Worm (Caenorhabditis elegans): ENCODE measurements around the gene Y70C5A.3.
"Not testable (repeated sequence)": the region's sequence is repeated elsewhere in the genome, so short reads cannot be mapped to it uniquely, and the experiment has no call there.

Y70C5A.3 gene

ce11 chrV:16620874-16621273 is at the start of gene Y70C5A.3:
Y70C5A.3 (minus strand) TSS chrV:16620923.
- TF ChIP-seq ztf-29 (GFP tag; IDR thresholded peaks at IDR 0.05) (no peak), flt-1 (GFP tag; IDR thresholded peaks at IDR 0.05) (no peak), med-1 (GFP tag; optimal IDR thresholded peaks at IDR 0.05; ENCODE audit: insufficient read depth) (no peak), cog-1 (tag; optimal IDR thresholded peaks at IDR 0.05) (no peak), klf-2 (GFP tag; conservative IDR thresholded peaks at IDR 0.05) (no peak), ztf-23 (GFP tag; IDR thresholded peaks at IDR 0.05) (no peak), T22C8.4 (GFP tag; IDR thresholded peaks at IDR 0.05) (no peak), tab-1 (GFP tag; IDR thresholded peaks at IDR 0.05) (no peak), ref-1 (GFP tag; conservative IDR thresholded peaks at IDR 0.05) (no peak)

- TF ChIP-seq med-1 (GFP tag; optimal IDR thresholded peaks at IDR 0.05; ENCODE audit: insufficient read depth) (no peak), flt-1 (GFP tag; IDR thresholded peaks at IDR 0.05) (no peak), ztf-23 (GFP tag; IDR thresholded peaks at IDR 0.05) (no peak), cog-1 (tag; optimal IDR thresholded peaks at IDR 0.05) (no peak), tab-1 (GFP tag; IDR thresholded peaks at IDR 0.05) (no peak), klf-2 (GFP tag; conservative IDR thresholded peaks at IDR 0.05) (no peak), T22C8.4 (GFP tag; IDR thresholded peaks at IDR 0.05) (no peak), ztf-29 (GFP tag; IDR thresholded peaks at IDR 0.05) (no peak), ref-1 (GFP tag; conservative IDR thresholded peaks at IDR 0.05) (no peak)
These were observed 47.8 kb upstream of the Y70C5A.3 start, which contains the start of gene F14F8.9 for ce11 chrV:16668473-16668872. F14F8.9 (minus strand) TSS chrV:16668573.

- TF ChIP-seq ref-1 (GFP tag; conservative IDR thresholded peaks at IDR 0.05) (no peak), med-1 (GFP tag; optimal IDR thresholded peaks at IDR 0.05; ENCODE audit: insufficient read depth) (no peak), ztf-23 (GFP tag; IDR thresholded peaks at IDR 0.05) (no peak), flt-1 (GFP tag; IDR thresholded peaks at IDR 0.05) (no peak), T22C8.4 (GFP tag; IDR thresholded peaks at IDR 0.05) (no peak), cog-1 (tag; optimal IDR thresholded peaks at IDR 0.05) (no peak), ztf-29 (GFP tag; IDR thresholded peaks at IDR 0.05) (no peak), tab-1 (GFP tag; IDR thresholded peaks at IDR 0.05) (no peak), klf-2 (GFP tag; conservative IDR thresholded peaks at IDR 0.05) (no peak)
These were observed 45.9 kb upstream of the Y70C5A.3 start, which contains the start of gene F14F8.14 for ce11 chrV:16666647-16667046. F14F8.14 (minus strand) TSS chrV:16666747.

- TF ChIP-seq ref-1 (GFP tag; conservative IDR thresholded peaks at IDR 0.05); T22C8.4 (GFP tag; IDR thresholded peaks at IDR 0.05); ztf-23 (GFP tag; IDR thresholded peaks at IDR 0.05): not testable (repeated sequence)
These were observed 40.1 kb upstream of the Y70C5A.3 start, which contains the start of gene Y70C5B.2 for ce11 chrV:16660816-16661215. Y70C5B.2 (minus strand) TSS chrV:16660916.

- TF ChIP-seq flt-1 (GFP tag; IDR thresholded peaks at IDR 0.05); ztf-23 (GFP tag; IDR thresholded peaks at IDR 0.05); cog-1 (tag; optimal IDR thresholded peaks at IDR 0.05): not testable (repeated sequence)
These were observed 33.5 kb upstream of the Y70C5A.3 start, which contains the start of gene W06G6.15 for ce11 chrV:16654242-16654641. W06G6.15 (plus strand) TSS chrV:16654542.

- TF ChIP-seq flt-1 (GFP tag; IDR thresholded peaks at IDR 0.05); klf-2 (GFP tag; conservative IDR thresholded peaks at IDR 0.05); ztf-23 (GFP tag; IDR thresholded peaks at IDR 0.05): not testable (repeated sequence)
These were observed 28.5 kb upstream of the Y70C5A.3 start, which contains the start of gene W06G6.11 for ce11 chrV:16649200-16649599. W06G6.11 (minus strand) TSS chrV:16649300.

- TF ChIP-seq flt-1 (GFP tag; IDR thresholded peaks at IDR 0.05) (no peak), ztf-23 (GFP tag; IDR thresholded peaks at IDR 0.05) (no peak), ztf-29 (GFP tag; IDR thresholded peaks at IDR 0.05) (no peak), klf-2 (GFP tag; conservative IDR thresholded peaks at IDR 0.05) (no peak), ref-1 (GFP tag; conservative IDR thresholded peaks at IDR 0.05) (no peak), tab-1 (GFP tag; IDR thresholded peaks at IDR 0.05) (no peak), cog-1 (tag; optimal IDR thresholded peaks at IDR 0.05) (no peak), med-1 (GFP tag; optimal IDR thresholded peaks at IDR 0.05; ENCODE audit: insufficient read depth) (no peak), T22C8.4 (GFP tag; IDR thresholded peaks at IDR 0.05) (no peak)
These were observed 27.7 kb upstream of the Y70C5A.3 start, which contains the start of gene W06G6.20 for ce11 chrV:16648317-16649018. W06G6.20 (minus strand) TSS chrV:16648367.

ce11 chrV:16647093-16647492 is 26.4 kb upstream of the Y70C5A.3 start, which contains the start of gene W06G6.10:
W06G6.10 (minus strand) TSS chrV:16647193.
- TF ChIP-seq med-1 (GFP tag; optimal IDR thresholded peaks at IDR 0.05; ENCODE audit: insufficient read depth), result no peak
- no peak for TF ChIP-seq ztf-23 (GFP tag; IDR thresholded peaks at IDR 0.05)

- no peak for TF ChIP-seq cog-1 (tag; optimal IDR thresholded peaks at IDR 0.05)
- TF ChIP-seq ztf-29 (GFP tag; IDR thresholded peaks at IDR 0.05), result no peak
- TF ChIP-seq ztf-23 (GFP tag; IDR thresholded peaks at IDR 0.05), result no peak
- no peak for TF ChIP-seq T22C8.4 (GFP tag; IDR thresholded peaks at IDR 0.05)
- TF ChIP-seq med-1 (GFP tag; optimal IDR thresholded peaks at IDR 0.05; ENCODE audit: insufficient read depth), result no peak
- TF ChIP-seq ref-1 (GFP tag; conservative IDR thresholded peaks at IDR 0.05), result no peak
- no peak for TF ChIP-seq klf-2 (GFP tag; conservative IDR thresholded peaks at IDR 0.05)
- no peak for TF ChIP-seq tab-1 (GFP tag; IDR thresholded peaks at IDR 0.05)
- TF ChIP-seq flt-1 (GFP tag; IDR thresholded peaks at IDR 0.05), result no peak
These were observed 25.6 kb upstream of the Y70C5A.3 start, which contains the start of gene W06G6.9 for ce11 chrV:16646372-16646771. W06G6.9 (minus strand) TSS chrV:16646472.

Measured in whole organism, midembryonic.